Fruit fly (Drosophila melanogaster) S2 (cell line): Measurements from ENCODE around the gene Jhbp13.

Experiments
- CG8478 ChIP-seq: fragments of >200 bp; optimal IDR thresholded peaks from 2 replicates; lab custom pipeline; 2018
- CTCF ChIP-seq, 2 experiments: fragments of >200 bp; optimal IDR thresholded peaks; 2 replicates each; lab custom pipeline; 2018

- TF ChIP-seq CG8478 (no peak), CTCF (optimal IDR thresholded peaks at IDR 0.05; lab: Kevin White, UChicago) (no peak)
Measured at dm6 chr2L:13265776-13266175, 26.0 kb downstream of the Jhbp13 start, which contains the start of gene CG31848.
